Worm (Caenorhabditis elegans): Measurements from ENCODE around the gene K06H6.1.

DNA sequence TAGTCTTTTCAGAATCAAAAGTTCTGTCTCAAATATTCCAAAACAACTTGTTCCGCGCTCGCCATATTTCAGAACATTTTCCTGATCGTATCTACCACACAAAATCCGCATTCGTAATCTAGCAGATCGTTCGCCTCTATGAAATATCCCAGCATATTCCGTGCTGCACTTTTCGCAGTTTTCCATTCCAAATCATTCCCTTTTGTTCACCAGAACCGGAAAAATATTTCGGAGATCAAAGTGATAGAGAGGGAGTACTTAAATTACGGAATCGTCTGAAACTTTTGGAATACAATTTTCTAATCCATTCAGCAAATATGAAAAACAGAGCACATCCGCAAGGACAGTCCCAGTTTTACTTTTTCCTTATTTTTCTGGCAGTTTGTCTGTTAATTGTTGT, at the start of gene K06H6.1:
- TF ChIP-seq nhr-80 (tag; optimal IDR thresholded peaks at IDR 0.05), result no peak
- no peak for TF ChIP-seq ama-1 (optimal IDR thresholded peaks at IDR 0.05)
- TF ChIP-seq ama-1 (GFP tag; optimal IDR thresholded peaks at IDR 0.05), result no peak
- TF ChIP-seq unc-130 (GFP tag; optimal IDR thresholded peaks at IDR 0.05), result no peak
- TF ChIP-seq snpc-4 (GFP tag; optimal IDR thresholded peaks at IDR 0.05), result no peak
- no peak for TF ChIP-seq snpc-4 (tag; optimal IDR thresholded peaks at IDR 0.05)
- no peak for TF ChIP-seq mel-28 (tag; optimal IDR thresholded peaks at IDR 0.05; ENCODE audit: borderline replicate concordance)
- no peak for TF ChIP-seq ztf-6 (GFP tag; IDR thresholded peaks at IDR 0.05)
- TF ChIP-seq ceh-100 (GFP tag; IDR thresholded peaks at IDR 0.05), result no peak
- TF ChIP-seq madf-10 (tag; optimal IDR thresholded peaks at IDR 0.05), result no peak
- TF ChIP-seq B0035.1 (tag; optimal IDR thresholded peaks at IDR 0.05), result no peak
- no peak for TF ChIP-seq aptf-3 (GFP tag; IDR thresholded peaks at IDR 0.05)
- no peak for TF ChIP-seq ztf-26 (tag; optimal IDR thresholded peaks at IDR 0.05)

Data from whole organism, young adult.